Worm (Caenorhabditis elegans) whole organism, L4/young adult: ENCODE data around the gene tag-180.

Experiments used
- W03F9.2 ChIP-seq: fragments of 150-350 bp; optimal IDR thresholded peaks from 2 replicates; lab custom pipeline; 2014; ENCODE audit warnings: missing biosample characterization, missing genetic modification characterization
- him-1 ChIP-seq: sonication (generic microtip); optimal IDR thresholded peaks from 2 replicates; lab custom pipeline; 2016; ENCODE audit warnings: missing genotype, missing genetic modification reagents, missing genetic modification characterization, missing compliant biosample characterization

DNA sequence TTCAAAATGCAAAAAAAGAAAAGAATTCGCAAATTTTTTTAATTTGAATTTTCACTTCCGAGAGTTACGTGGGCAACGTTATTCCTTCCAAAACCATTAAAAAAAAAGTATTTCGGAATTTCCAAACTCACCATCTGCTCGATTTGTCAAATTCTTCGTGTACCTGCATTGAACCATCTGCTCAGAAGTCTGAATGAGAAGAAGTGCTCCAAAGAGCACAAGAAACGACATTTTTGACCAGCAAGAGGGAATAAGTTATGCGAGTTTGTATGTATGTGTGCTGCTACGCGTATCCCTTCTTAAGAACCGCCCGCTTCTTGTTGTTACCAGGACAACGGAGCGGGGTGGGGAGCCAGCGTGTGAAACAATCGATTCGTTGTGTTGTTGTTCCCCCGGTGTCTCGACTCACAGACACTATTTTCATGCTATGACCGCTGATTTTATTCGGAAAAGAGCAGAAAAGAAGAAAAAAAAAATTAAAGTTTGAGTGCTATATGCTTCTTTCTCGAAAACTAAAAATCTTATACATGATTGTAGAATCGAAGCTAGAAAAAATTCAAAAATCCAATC lies 14.2 kb upstream of the tag-180 start, which contains the start of gene lgc-20:
- no peak for TF ChIP-seq him-1 (tag; lab: Kevin White, UChicago)
- TF ChIP-seq W03F9.2 (tag; lab: Kevin White, UChicago), result no peak
